Worm (Caenorhabditis elegans): ENCODE data around the gene W03F9.1.

- TF ChIP-seq tab-1 (GFP tag; IDR thresholded peaks at IDR 0.05) (no peak), flt-1 (GFP tag; IDR thresholded peaks at IDR 0.05) (no peak), ztf-23 (GFP tag; IDR thresholded peaks at IDR 0.05) (no peak), T22C8.4 (GFP tag; IDR thresholded peaks at IDR 0.05) (no peak), cog-1 (tag; optimal IDR thresholded peaks at IDR 0.05) (peak; percentile 1), klf-2 (GFP tag; conservative IDR thresholded peaks at IDR 0.05) (no peak), ztf-29 (GFP tag; IDR thresholded peaks at IDR 0.05) (no peak), med-1 (GFP tag; optimal IDR thresholded peaks at IDR 0.05; ENCODE audit: insufficient read depth) (no peak), ref-1 (GFP tag; conservative IDR thresholded peaks at IDR 0.05) (no peak)
These were observed at the start of gene W03F9.1 for ce11 chrV:126610-127009.

All from whole organism, midembryonic.